Worm (Caenorhabditis elegans): ENCODE results near the gene F14H12.7.

ce11 chrX:4388834-4389409 lies 26.5 kb upstream of the F14H12.7 start, which contains the start of gene dpy-23:
- TF ChIP-seq nhr-12 (tag; optimal IDR thresholded peaks at IDR 0.05) (no peak), lsy-2 (tag; optimal IDR thresholded peaks at IDR 0.05) (peak; percentile 75 to 91), lin-39 (tag; optimal IDR thresholded peaks at IDR 0.05) (no peak), ztf-11 (tag; optimal IDR thresholded peaks at IDR 0.05) (no peak), unc-39 (tag; optimal IDR thresholded peaks at IDR 0.05) (no peak), sma-3 (GFP tag; optimal IDR thresholded peaks at IDR 0.05) (peak; percentile 91), ceh-82 (tag; optimal IDR thresholded peaks at IDR 0.05) (peak; percentile 89), snpc-4 (tag; optimal IDR thresholded peaks at IDR 0.05) (peak; percentile 32), nhr-77 (tag; optimal IDR thresholded peaks at IDR 0.05) (peak; percentile 49), nhr-21 (tag; optimal IDR thresholded peaks at IDR 0.05) (peak; percentile 86), egl-27 (tag; optimal IDR thresholded peaks at IDR 0.05) (peak; percentile 83), lin-13 (GFP tag; optimal IDR thresholded peaks at IDR 0.05) (peak; percentile 93), ama-1 (optimal IDR thresholded peaks at IDR 0.05) (no peak), unc-62 (GFP tag; optimal IDR thresholded peaks at IDR 0.05) (peak; percentile 82)

All from whole organism, L2 larva.